Worm (Caenorhabditis elegans): ENCODE measurements around the gene C15C8.8.

The C15C8.8 gene

DNA sequence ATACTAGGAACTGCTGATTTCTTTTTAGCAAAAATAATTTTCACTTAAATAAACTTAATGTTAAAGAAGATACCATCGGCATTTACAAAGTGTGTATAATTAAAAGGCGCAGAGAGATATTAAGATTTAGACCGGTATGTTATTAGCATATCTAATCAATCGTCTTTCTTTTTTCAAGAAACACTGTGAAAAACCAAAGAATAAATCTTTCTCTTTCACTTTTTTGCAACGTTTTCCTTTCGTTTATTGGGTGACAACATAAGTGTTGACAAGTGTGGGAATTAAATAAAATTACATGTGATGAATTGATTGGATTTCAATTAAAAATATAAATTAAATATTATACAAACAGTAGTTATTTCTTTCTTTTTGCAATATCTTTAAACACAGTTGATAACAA is at the start of gene C15C8.8:
C15C8.8 (minus strand) TSS at position 101 of the 400 bp plus-strand sequence.
- TF ChIP-seq F52B5.7 (tag; optimal IDR thresholded peaks at IDR 0.05) = no peak
- TF ChIP-seq hmg-20 (GFP tag; IDR thresholded peaks at IDR 0.05) = no peak
- no peak for TF ChIP-seq efl-1 (GFP tag; optimal IDR thresholded peaks at IDR 0.05)
- no peak for TF ChIP-seq ztf-26 (tag; optimal IDR thresholded peaks at IDR 0.05)
- no peak for TF ChIP-seq lsy-27 (tag; optimal IDR thresholded peaks at IDR 0.05; ENCODE audit: borderline replicate concordance, insufficient read depth)
- TF ChIP-seq hmg-1.2 (GFP tag; IDR thresholded peaks at IDR 0.05) = no peak
- TF ChIP-seq ceh-58 (GFP tag; IDR thresholded peaks at IDR 0.05) = no peak
- no peak for TF ChIP-seq T26A5.8 (tag; optimal IDR thresholded peaks at IDR 0.05)
- TF ChIP-seq Y79H2A.3 (GFP tag; conservative IDR thresholded peaks at IDR 0.05) = no peak
- TF ChIP-seq D2030.7 (GFP tag; IDR thresholded peaks at IDR 0.05) = no peak
- TF ChIP-seq ztf-25 (GFP tag; IDR thresholded peaks at IDR 0.05) = no peak
- no peak for TF ChIP-seq F39B2.1 (GFP tag; IDR thresholded peaks at IDR 0.05)
- no peak for TF ChIP-seq somi-1 (GFP tag; optimal IDR thresholded peaks at IDR 0.05)
- TF ChIP-seq F10E7.11 (tag; optimal IDR thresholded peaks at IDR 0.05) = no peak
- TF ChIP-seq B0035.1 (tag; optimal IDR thresholded peaks at IDR 0.05) = no peak
- TF ChIP-seq nhr-179 (tag; optimal IDR thresholded peaks at IDR 0.05) = no peak
- no peak for TF ChIP-seq madf-10 (tag; optimal IDR thresholded peaks at IDR 0.05)
- TF ChIP-seq nhr-120 (GFP tag; IDR thresholded peaks at IDR 0.05) = no peak
- TF ChIP-seq atf-7 (tag; optimal IDR thresholded peaks at IDR 0.05) = no peak
- no peak for TF ChIP-seq zim-3 (tag; optimal IDR thresholded peaks at IDR 0.05)

DNA sequence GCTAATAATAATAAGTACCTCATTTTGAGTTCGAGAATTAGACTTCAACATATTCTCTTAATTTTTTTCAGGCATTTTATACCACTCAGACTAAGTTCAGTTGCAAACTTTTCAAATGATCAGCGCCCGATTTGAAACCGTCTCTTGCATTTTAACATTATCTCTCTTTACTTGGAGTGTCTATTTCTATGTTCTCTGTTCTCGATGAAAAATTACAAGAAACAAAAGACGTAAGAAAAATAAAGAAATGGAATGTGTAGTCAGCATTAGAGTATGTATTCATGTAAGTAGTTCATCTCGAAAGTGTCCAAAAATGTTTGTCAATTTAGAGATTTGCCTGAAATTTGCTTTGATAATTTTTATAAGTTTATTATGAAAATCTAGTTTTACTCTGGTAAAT is 47.9 kb upstream of the C15C8.8 start, which contains the start of gene ugt-3:
ugt-3 (minus strand) TSS at position 101 of the 400 bp plus-strand sequence.
- no peak for TF ChIP-seq lin-40 (tag; optimal IDR thresholded peaks at IDR 0.05)

DNA sequence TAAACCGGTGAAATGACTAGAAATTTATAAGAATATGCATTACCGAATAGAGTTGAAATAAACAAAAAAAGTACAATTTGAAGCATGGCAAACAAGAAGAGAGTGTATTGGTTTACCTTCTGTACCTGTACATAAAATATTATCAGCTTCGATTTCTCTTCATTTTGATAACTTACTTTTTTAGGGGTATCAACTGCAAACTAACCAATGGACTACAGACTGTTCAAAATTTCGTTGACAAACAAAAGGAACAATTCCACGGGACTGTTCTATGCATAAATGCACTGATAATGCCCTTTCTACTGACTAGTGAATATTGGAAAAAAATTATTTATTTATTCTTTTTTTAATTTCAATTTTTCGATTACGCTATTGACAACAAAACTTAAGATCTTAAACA is 45.7 kb upstream of the C15C8.8 start, which contains the start of gene ugt-6:
ugt-6 (minus strand) TSS at position 233 of the 400 bp plus-strand sequence.
- TF ChIP-seq B0035.1 (tag; optimal IDR thresholded peaks at IDR 0.05) (no peak), F52B5.7 (tag; optimal IDR thresholded peaks at IDR 0.05) (no peak), C17E4.6 (GFP tag; IDR thresholded peaks at IDR 0.05) (no peak), Y53G8AR.9 (GFP tag; conservative IDR thresholded peaks at IDR 0.05) (no peak), zfh-2 (GFP tag; conservative IDR thresholded peaks at IDR 0.05) (no peak), atf-7 (tag; optimal IDR thresholded peaks at IDR 0.05) (no peak), akir-1 (GFP tag; optimal IDR thresholded peaks at IDR 0.05) (no peak), zim-3 (tag; optimal IDR thresholded peaks at IDR 0.05) (no peak), F49E8.2 (tag; optimal IDR thresholded peaks at IDR 0.05; ENCODE audit: insufficient read depth) (no peak), hlh-26 (GFP tag; conservative IDR thresholded peaks at IDR 0.05) (no peak)

DNA sequence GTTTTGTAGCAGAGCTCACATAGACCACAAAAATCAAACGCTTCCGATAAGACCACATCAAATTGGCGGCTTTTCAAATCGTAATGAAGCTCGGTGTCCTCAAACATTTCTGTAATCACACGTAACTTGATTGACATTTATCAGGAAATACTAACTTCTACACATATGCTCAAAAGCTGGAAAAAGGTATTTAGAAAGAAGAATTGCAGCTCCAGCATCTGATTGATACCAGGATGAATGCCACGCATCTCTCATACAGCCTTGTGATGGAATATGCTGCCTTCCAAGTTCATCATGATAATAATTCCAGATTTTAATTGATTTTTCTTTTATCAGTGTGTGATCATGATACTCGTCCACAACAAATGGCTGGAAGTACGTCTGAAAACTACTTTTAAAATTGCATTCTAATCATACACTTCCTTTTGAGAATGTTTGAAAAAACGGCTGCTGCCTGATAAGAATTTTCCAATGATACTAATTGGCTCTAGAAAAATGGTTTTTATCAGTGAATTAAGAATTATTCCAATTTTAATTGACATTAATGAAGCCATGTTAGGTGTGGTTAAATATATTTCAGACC is 44.7 kb upstream of the C15C8.8 start:
- TF ChIP-seq F37B4.10 (GFP tag; IDR thresholded peaks at IDR 0.05) (no peak), sdz-38 (tag; optimal IDR thresholded peaks at IDR 0.05) (no peak), F39B2.1 (GFP tag; IDR thresholded peaks at IDR 0.05) (no peak), atf-7 (tag; optimal IDR thresholded peaks at IDR 0.05) (peak; percentile 33), akir-1 (GFP tag; optimal IDR thresholded peaks at IDR 0.05) (no peak), let-607 (tag; optimal IDR thresholded peaks at IDR 0.05) (peak; percentile 62 to 80), nhr-80 (tag; optimal IDR thresholded peaks at IDR 0.05) (peak; percentile 86), lin-40 (tag; optimal IDR thresholded peaks at IDR 0.05) (no peak)

DNA sequence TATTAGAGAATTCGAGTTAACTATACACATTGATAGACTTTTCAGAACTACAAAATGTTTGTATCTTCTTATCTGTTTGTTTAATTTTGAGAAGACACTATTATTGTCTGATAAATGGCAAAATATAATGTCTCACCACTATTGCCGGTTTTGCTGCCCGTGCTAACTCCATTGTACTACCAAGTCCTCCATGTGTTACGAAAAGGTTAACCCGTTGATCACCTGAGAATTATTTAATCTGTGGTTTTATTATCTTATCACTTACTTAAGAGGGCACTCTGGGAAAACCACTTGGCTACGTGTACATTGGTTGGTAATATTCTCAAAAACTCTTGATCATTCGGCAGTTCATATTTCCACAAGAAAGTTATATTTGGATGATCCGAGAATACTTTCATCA is 43.6 kb upstream of the C15C8.8 start:
- TF ChIP-seq fkh-3 (tag; optimal IDR thresholded peaks at IDR 0.05) = no peak
- no peak for TF ChIP-seq ztf-6 (GFP tag; IDR thresholded peaks at IDR 0.05)
- TF ChIP-seq F23B12.7 (tag; optimal IDR thresholded peaks at IDR 0.05; ENCODE audit: insufficient read depth) = no peak

All from whole organism, young adult.